Worm (Caenorhabditis elegans) whole organism, L3 larva: ENCODE measurements around the gene mbf-1.

Experiments used
- R02D3.7 ChIP-seq: fragments of 150-350 bp; optimal IDR thresholded peaks from 2 replicates; lab custom pipeline; 2014; ENCODE audit warnings: missing biosample characterization, missing genetic modification characterization
- ZK546.5 ChIP-seq: sonication (generic microtip); optimal IDR thresholded peaks from 2 replicates; lab custom pipeline; 2017; ENCODE audit warnings: missing biosample characterization, missing genetic modification characterization
- aly-2 ChIP-seq: fragments of 150-350 bp; optimal IDR thresholded peaks from 2 replicates; lab custom pipeline; 2014; ENCODE audit warnings: missing biosample characterization, missing genetic modification characterization
- ama-1 ChIP-seq: fragments of 150-350 bp; optimal IDR thresholded peaks from 2 replicates; lab custom pipeline; 2018
- ceh-16 ChIP-seq: sonication (generic microtip); optimal IDR thresholded peaks from 2 replicates; lab custom pipeline; 2017; ENCODE audit warnings: missing biosample characterization, missing genetic modification characterization
- ceh-28 ChIP-seq: fragments of 150-350 bp; optimal IDR thresholded peaks from 2 replicates; lab custom pipeline; 2014; ENCODE audit warnings: missing biosample characterization, missing genetic modification reagents, missing genetic modification characterization
- ceh-82 ChIP-seq: fragments of 150-350 bp; optimal IDR thresholded peaks from 2 replicates; lab custom pipeline; 2014; ENCODE audit warnings: missing biosample characterization, missing genetic modification characterization
- ceh-9 ChIP-seq: sonication (generic microtip); optimal IDR thresholded peaks from 2 replicates; lab custom pipeline; 2018; ENCODE audit warnings: missing biosample characterization, missing genetic modification characterization
- daf-12 ChIP-seq: fragments of 150-350 bp; optimal IDR thresholded peaks from 2 replicates; lab custom pipeline; 2014; ENCODE audit warnings: missing biosample characterization, missing genetic modification reagents, missing genetic modification characterization
- egl-27 ChIP-seq: sonication (generic microtip); optimal IDR thresholded peaks from 4 replicates; lab custom pipeline; 2017; ENCODE audit warnings: missing biosample characterization, missing genetic modification reagents, missing genetic modification characterization
- egl-5 ChIP-seq: fragments of 150-350 bp; optimal IDR thresholded peaks from 2 replicates; lab custom pipeline; 2017; ENCODE audit warnings: missing biosample characterization, missing genetic modification reagents, missing genetic modification characterization, inconsistent platforms
- elt-1 ChIP-seq: fragments of 150-350 bp; optimal IDR thresholded peaks from 2 replicates; lab custom pipeline; 2014; ENCODE audit warnings: missing biosample characterization, missing genetic modification characterization
- elt-2 ChIP-seq: sonication (generic microtip); optimal IDR thresholded peaks from 2 replicates; lab custom pipeline; 2016; ENCODE audit warnings: missing genetic modification reagents, mild to moderate bottlenecking, missing genetic modification characterization, missing compliant biosample characterization
- elt-3 ChIP-seq, 3 experiments: fragments of 150-350 bp in 1 of 3; sonication (generic microtip) in 2 of 3; optimal IDR thresholded peaks; 2 replicates in 2 of 3; 4 replicates in 1 of 3; lab custom pipeline; 2014 to 2017; ENCODE audit warnings: missing biosample characterization in 3 of 3, missing genetic modification characterization in 3 of 3
- eor-1 ChIP-seq, 2 experiments: fragments of 150-350 bp; optimal IDR thresholded peaks; 2 replicates each; lab custom pipeline; 2014 to 2018; ENCODE audit warnings: missing biosample characterization in 2 of 2, missing genetic modification characterization in 2 of 2
- fkh-10 ChIP-seq: sonication (generic microtip); optimal IDR thresholded peaks from 2 replicates; lab custom pipeline; 2017; ENCODE audit warnings: missing biosample characterization, missing genetic modification reagents, missing genetic modification characterization
- fkh-2 ChIP-seq: fragments of 150-350 bp; optimal IDR thresholded peaks from 2 replicates; lab custom pipeline; 2014; ENCODE audit warnings: missing biosample characterization, missing genetic modification reagents, missing genetic modification characterization
- fos-1 ChIP-seq: fragments of 150-350 bp; optimal IDR thresholded peaks from 2 replicates; lab custom pipeline; 2014; ENCODE audit warnings: missing biosample characterization, missing genetic modification characterization
- hmg-11 ChIP-seq: sonication (generic microtip); optimal IDR thresholded peaks from 2 replicates; lab custom pipeline; 2016; ENCODE audit warnings: missing genetic modification characterization, missing compliant biosample characterization
- jun-1 ChIP-seq: fragments of 150-350 bp; optimal IDR thresholded peaks from 2 replicates; lab custom pipeline; 2014; ENCODE audit warnings: missing biosample characterization, missing genetic modification reagents, missing genetic modification characterization
- lin-15B ChIP-seq: fragments of 150-350 bp; optimal IDR thresholded peaks from 2 replicates; lab custom pipeline; 2014; ENCODE audit warnings: missing biosample characterization, missing genetic modification characterization
- lin-39 ChIP-seq: fragments of 150-350 bp; optimal IDR thresholded peaks from 2 replicates; lab custom pipeline; 2018; ENCODE audit warnings: missing biosample characterization, missing genetic modification reagents, missing genetic modification characterization
- lsy-12 ChIP-seq: sonication (generic microtip); optimal IDR thresholded peaks from 2 replicates; lab custom pipeline; 2016; ENCODE audit warnings: mild to moderate bottlenecking, missing genetic modification characterization, missing compliant biosample characterization
- mdl-1 ChIP-seq: fragments of 150-350 bp; optimal IDR thresholded peaks from 2 replicates; lab custom pipeline; 2014; ENCODE audit warnings: missing biosample characterization, missing genetic modification characterization
- mml-1 ChIP-seq: fragments of 150-350 bp; sonication (generic microtip); optimal IDR thresholded peaks from 3 replicates; lab custom pipeline; 2014; ENCODE audit warnings: missing biosample characterization, missing genetic modification characterization
- nfya-1 ChIP-seq: sonication (generic microtip); optimal IDR thresholded peaks from 2 replicates; lab custom pipeline; 2017; ENCODE audit warnings: missing genetic modification characterization, mild to moderate bottlenecking, missing compliant biosample characterization, antibody characterized with exemption, moderate library complexity; ENCODE audit not compliant: insufficient read depth
- nhr-11 ChIP-seq: fragments of 150-350 bp; optimal IDR thresholded peaks from 2 replicates; lab custom pipeline; 2014; ENCODE audit warnings: missing biosample characterization, missing genetic modification characterization
- nhr-12 ChIP-seq: fragments of 150-350 bp; optimal IDR thresholded peaks from 2 replicates; lab custom pipeline; 2014; ENCODE audit warnings: missing biosample characterization, missing genetic modification characterization
- nhr-23 ChIP-seq: fragments of 150-350 bp; optimal IDR thresholded peaks from 2 replicates; lab custom pipeline; 2014; ENCODE audit warnings: missing biosample characterization, missing genetic modification reagents, missing genetic modification characterization
- nhr-237 ChIP-seq: fragments of 150-350 bp; optimal IDR thresholded peaks from 2 replicates; lab custom pipeline; 2014; ENCODE audit warnings: missing biosample characterization, missing genetic modification characterization
- nhr-25 ChIP-seq: sonication (generic microtip); optimal IDR thresholded peaks from 2 replicates; lab custom pipeline; 2017; ENCODE audit warnings: missing biosample characterization, missing genetic modification characterization
- nhr-28 ChIP-seq: fragments of 150-350 bp; optimal IDR thresholded peaks from 2 replicates; lab custom pipeline; 2014; ENCODE audit warnings: missing biosample characterization, missing genetic modification characterization
- nhr-43 ChIP-seq: sonication (generic microtip); optimal IDR thresholded peaks from 2 replicates; lab custom pipeline; 2016; ENCODE audit warnings: mild to moderate bottlenecking, missing genetic modification characterization, missing compliant biosample characterization; ENCODE audit not compliant: poor library complexity, severe bottlenecking
- nhr-67 ChIP-seq: fragments of 150-350 bp; optimal IDR thresholded peaks from 2 replicates; lab custom pipeline; 2014; ENCODE audit warnings: missing biosample characterization, missing genetic modification characterization
- nhr-76 ChIP-seq: fragments of 150-350 bp; sonication (generic microtip); optimal IDR thresholded peaks from 5 replicates; lab custom pipeline; 2014; ENCODE audit warnings: missing biosample characterization, missing genetic modification characterization
- nhr-77 ChIP-seq: fragments of 150-350 bp; optimal IDR thresholded peaks from 2 replicates; lab custom pipeline; 2014; ENCODE audit warnings: missing biosample characterization, missing genetic modification characterization
- pha-4 ChIP-seq: fragments of 150-350 bp; optimal IDR thresholded peaks from 2 replicates; lab custom pipeline; 2014; ENCODE audit warnings: missing biosample characterization, missing genetic modification reagents, missing genetic modification characterization
- pqm-1 ChIP-seq: fragments of 150-350 bp; optimal IDR thresholded peaks from 2 replicates; lab custom pipeline; 2017; ENCODE audit warnings: missing biosample characterization, missing genetic modification characterization, inconsistent platforms
- sea-2 ChIP-seq: fragments of 150-350 bp; sonication (generic microtip); optimal IDR thresholded peaks from 4 replicates; lab custom pipeline; 2014; ENCODE audit warnings: missing biosample characterization, missing genetic modification reagents, missing genetic modification characterization
- skn-1 ChIP-seq: fragments of 150-350 bp; optimal IDR thresholded peaks from 2 replicates; lab custom pipeline; 2014; ENCODE audit warnings: missing biosample characterization, missing genetic modification characterization
- snpc-4 ChIP-seq: fragments of 150-350 bp; optimal IDR thresholded peaks from 2 replicates; lab custom pipeline; 2014; ENCODE audit warnings: missing biosample characterization, missing genetic modification characterization
- tbx-2 ChIP-seq: sonication (generic microtip); optimal IDR thresholded peaks from 2 replicates; lab custom pipeline; 2016; ENCODE audit warnings: mild to moderate bottlenecking, missing genetic modification characterization, missing compliant biosample characterization
- unc-39 ChIP-seq: sonication (generic microtip); optimal IDR thresholded peaks from 4 replicates; lab custom pipeline; 2017; ENCODE audit warnings: missing biosample characterization, missing genetic modification characterization
- unc-62 ChIP-seq: fragments of 150-350 bp; sonication (generic microtip); optimal IDR thresholded peaks from 4 replicates; lab custom pipeline; 2014; ENCODE audit warnings: missing biosample characterization, missing genetic modification reagents, missing genetic modification characterization
- zag-1 ChIP-seq: fragments of 150-350 bp; optimal IDR thresholded peaks from 2 replicates; lab custom pipeline; 2014; ENCODE audit warnings: missing biosample characterization, missing genetic modification characterization
- ztf-11 ChIP-seq: fragments of 150-350 bp; optimal IDR thresholded peaks from 2 replicates; lab custom pipeline; 2014; ENCODE audit warnings: missing biosample characterization, missing genetic modification characterization
- ztf-4 ChIP-seq: fragments of 150-350 bp; optimal IDR thresholded peaks from 2 replicates; lab custom pipeline; 2014; ENCODE audit warnings: missing biosample characterization, missing genetic modification characterization

mbf-1 gene

ce11 chrIV:11524241-11524692, 44.1 kb upstream of the mbf-1 start, which contains the start of gene mep-1:
mep-1 (plus strand) TSS chrIV:11524642.
- no peak for TF ChIP-seq nhr-237
- TF ChIP-seq mdl-1 (tag; lab: Kevin White, UChicago): no peak
- TF ChIP-seq unc-62 (GFP tag; lab: Kevin White, UChicago): no peak
- TF ChIP-seq ceh-16: no peak
- no peak for TF ChIP-seq fkh-2 (tag; lab: Kevin White, UChicago)
- TF ChIP-seq ztf-4 (tag; lab: Kevin White, UChicago): no peak
- TF ChIP-seq eor-1 (tag; optimal IDR thresholded peaks at IDR 0.05; lab: Kevin White, UChicago): no peak
- TF ChIP-seq elt-2 (tag; lab: Kevin White, UChicago): peak; percentile 33
- peak; percentile 35 for TF ChIP-seq skn-1
- peak; percentile 31 for TF ChIP-seq pha-4 (tag; lab: Kevin White, UChicago)
- peak; percentile 37 for TF ChIP-seq nhr-11
- TF ChIP-seq ceh-9 (tag; lab: Kevin White, UChicago): no peak
- no peak for TF ChIP-seq unc-39 (tag; lab: Kevin White, UChicago)
- no peak for TF ChIP-seq nhr-12 (tag; lab: Kevin White, UChicago)
- peak; percentile 78 for TF ChIP-seq hmg-11 (tag; lab: Kevin White, UChicago)
- no peak for TF ChIP-seq egl-27 (tag; lab: Kevin White, UChicago)
- peak; percentile 77 for TF ChIP-seq nfya-1
- no peak for TF ChIP-seq pqm-1 (tag; lab: Kevin White, UChicago)
- no peak for TF ChIP-seq egl-5 (tag; lab: Kevin White, UChicago)
- peak; percentile 32 for TF ChIP-seq lsy-12 (tag; lab: Kevin White, UChicago)
- TF ChIP-seq sea-2 (GFP tag; lab: Kevin White, UChicago): no peak
- no peak for TF ChIP-seq aly-2 (tag; lab: Kevin White, UChicago)
- peak; percentile 55 for TF ChIP-seq nhr-23 (tag; lab: Kevin White, UChicago)
- TF ChIP-seq ama-1 (lab: Kevin White, UChicago): peak; percentile 69
- TF ChIP-seq R02D3.7: peak; percentile 57
- TF ChIP-seq nhr-43: peak; percentile 38
- TF ChIP-seq nhr-67 (tag; lab: Kevin White, UChicago): no peak
- TF ChIP-seq ceh-82 (tag; lab: Kevin White, UChicago): no peak
- TF ChIP-seq elt-3 (tag; optimal IDR thresholded peaks at IDR 0.05; lab: Kevin White, UChicago): no peak
- peak; percentile 68 for TF ChIP-seq lin-15B (tag; lab: Kevin White, UChicago)
- TF ChIP-seq fkh-10 (GFP tag; lab: Kevin White, UChicago): peak; percentile 54
- TF ChIP-seq nhr-77 (tag; lab: Kevin White, UChicago): no peak
- no peak for TF ChIP-seq fos-1 (tag; lab: Kevin White, UChicago)
- peak; percentile 95 for TF ChIP-seq lin-39 (tag; lab: Kevin White, UChicago)
- TF ChIP-seq elt-1 (tag; lab: Kevin White, UChicago): no peak
- peak; percentile 76 for TF ChIP-seq nhr-25
- TF ChIP-seq daf-12 (tag; lab: Kevin White, UChicago): no peak
- TF ChIP-seq mml-1 (tag; lab: Kevin White, UChicago): no peak
- TF ChIP-seq jun-1 (tag; lab: Kevin White, UChicago): peak; percentile 23
- TF ChIP-seq tbx-2 (tag; lab: Kevin White, UChicago): peak; percentile 11
- no peak for TF ChIP-seq nhr-28 (tag; lab: Kevin White, UChicago)
- peak; percentile 77 for TF ChIP-seq snpc-4
- no peak for TF ChIP-seq ceh-28
- TF ChIP-seq ZK546.5 (tag; lab: Kevin White, UChicago): no peak
- no peak for TF ChIP-seq nhr-76 (tag; lab: Kevin White, UChicago)
- TF ChIP-seq zag-1 (tag; lab: Kevin White, UChicago): no peak
- no peak for TF ChIP-seq ztf-11
- TF ChIP-seq, all 47 proteins: peak for 18
